Worm (Caenorhabditis elegans) whole organism, late embryonic: Measurements from ENCODE around the gene gba-4.

Source experiments
- F13H6.1 ChIP-seq: sonication (generic microtip); optimal IDR thresholded peaks from 2 replicates; lab custom pipeline; 2016; ENCODE audit warnings: missing genetic modification characterization, missing compliant biosample characterization
- ceh-22 ChIP-seq: sonication (generic microtip); optimal IDR thresholded peaks from 2 replicates; lab custom pipeline; 2017; ENCODE audit warnings: missing biosample characterization, missing genetic modification characterization
- ceh-45 ChIP-seq: fragments of 200-800 bp; sonication (Bioruptor generic); IDR thresholded peaks from 2 replicates; pipeline ENCODE4 v1.3.6; 2022; ENCODE audit warnings: missing genetic modification reagents, missing genetic modification characterization, missing compliant biosample characterization
- dve-1 ChIP-seq: sonication (generic microtip); optimal IDR thresholded peaks from 2 replicates; lab custom pipeline; 2017; ENCODE audit warnings: antibody characterized with exemption, mild to moderate bottlenecking, missing genetic modification characterization, missing compliant biosample characterization
- fkh-10 ChIP-seq: fragments of 150-350 bp; optimal IDR thresholded peaks from 2 replicates; lab custom pipeline; 2014; ENCODE audit warnings: missing biosample characterization, missing genetic modification reagents, missing genetic modification characterization
- nfya-1 ChIP-seq: sonication (generic microtip); optimal IDR thresholded peaks from 2 replicates; lab custom pipeline; 2017; ENCODE audit warnings: missing genetic modification characterization, mild to moderate bottlenecking, missing compliant biosample characterization, antibody characterized with exemption, moderate library complexity
- nhr-11 ChIP-seq: fragments of 150-350 bp; optimal IDR thresholded peaks from 2 replicates; lab custom pipeline; 2014; ENCODE audit warnings: missing biosample characterization, missing genetic modification characterization
- pqm-1 ChIP-seq: sonication (generic microtip); optimal IDR thresholded peaks from 2 replicates; lab custom pipeline; 2016; ENCODE audit warnings: missing genetic modification characterization, missing compliant biosample characterization

DNA sequence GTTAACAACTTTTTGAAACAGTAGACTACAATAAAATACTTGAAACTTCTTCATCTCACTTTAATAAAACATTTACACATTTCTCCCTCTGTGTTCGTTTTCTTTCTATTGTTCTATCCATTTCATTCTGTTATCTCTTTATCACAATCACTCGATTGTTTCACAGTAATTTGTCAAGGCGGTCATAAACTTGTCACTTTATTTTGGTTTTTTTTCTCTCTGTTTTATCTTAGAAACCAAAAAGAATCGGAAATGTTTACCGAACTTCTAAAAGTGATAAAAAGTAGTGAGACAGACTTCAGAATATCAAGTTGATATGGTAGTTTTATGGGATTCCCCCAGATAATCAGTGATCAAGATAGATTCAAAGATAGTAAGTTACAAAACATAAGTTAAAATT, 11.4 kb downstream of the gba-4 start, which contains the start of gene Y4C6B.2:
- TF ChIP-seq pqm-1: no peak
- no peak for TF ChIP-seq dve-1 (tag; lab: Kevin White, UChicago)
- TF ChIP-seq nhr-11 (tag; lab: Kevin White, UChicago): no peak
- no peak for TF ChIP-seq fkh-10 (GFP tag; lab: Kevin White, UChicago)
- TF ChIP-seq nfya-1 (tag; lab: Kevin White, UChicago): no peak
- TF ChIP-seq ceh-22 (tag; lab: Kevin White, UChicago): no peak
- no peak for TF ChIP-seq ceh-45
- TF ChIP-seq F13H6.1 (tag; lab: Kevin White, UChicago): no peak
